Worm (Caenorhabditis elegans): Measurements from ENCODE around the gene K03A1.4.

K03A1.4 gene

ce11 chrX:7279671-7280389 is 18.7 kb downstream of the K03A1.4 start, which contains the start of gene unc-10:
TSS of gene unc-10 (minus strand) at chrX:7280322.
- TF ChIP-seq unc-62 (GFP tag; optimal IDR thresholded peaks at IDR 0.05): no peak

DNA sequence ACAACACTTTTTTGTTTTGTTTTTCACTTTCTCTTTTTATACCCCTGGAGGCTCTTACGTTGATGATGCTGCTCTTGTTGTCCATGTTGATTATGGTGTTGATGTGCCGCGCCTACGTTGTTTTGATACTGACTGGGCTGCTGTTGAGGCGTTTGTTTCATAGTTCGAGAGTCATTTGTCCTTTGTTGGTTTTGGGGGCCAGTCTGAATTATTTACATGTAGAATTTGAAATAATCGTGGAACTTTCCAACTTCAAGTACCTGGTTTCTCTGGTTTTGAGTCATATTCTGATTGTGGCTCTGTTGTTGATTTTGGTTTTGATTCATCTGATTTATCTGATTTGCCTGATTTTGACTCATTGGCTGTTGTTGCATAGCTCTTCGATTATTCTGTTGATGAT is 20.5 kb downstream of the K03A1.4 start:
- TF ChIP-seq unc-62 (GFP tag; optimal IDR thresholded peaks at IDR 0.05): no peak

DNA sequence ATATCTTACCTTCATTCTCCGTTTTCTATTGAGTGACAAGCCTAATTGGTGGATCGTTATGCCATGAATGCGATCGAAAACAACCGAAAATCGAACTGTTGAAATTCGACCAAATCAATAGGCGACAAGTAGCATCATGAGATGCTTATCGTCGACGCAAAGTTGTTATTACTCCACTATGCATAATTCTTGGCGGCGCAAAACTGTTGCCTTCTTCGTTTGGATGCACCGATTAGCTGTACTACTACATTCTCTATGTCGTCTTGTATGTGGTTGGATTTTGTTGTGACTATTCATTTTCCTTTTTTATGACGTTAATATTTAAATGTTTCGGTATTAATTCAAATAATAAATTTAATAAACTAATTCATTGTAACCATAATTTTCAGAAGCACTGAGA is 26.6 kb downstream of the K03A1.4 start, which contains the start of gene F46H5.11:
TSS of gene F46H5.11 (minus strand) at position 101 of the 400 bp plus-strand sequence.
- TF ChIP-seq unc-62 (GFP tag; optimal IDR thresholded peaks at IDR 0.05): no peak

ce11 chrX:7269379-7269778 is 29.2 kb downstream of the K03A1.4 start, which contains the start of gene grd-7:
TSS of gene grd-7 (minus strand) at chrX:7269479.
- TF ChIP-seq unc-62 (GFP tag; optimal IDR thresholded peaks at IDR 0.05): no peak

DNA sequence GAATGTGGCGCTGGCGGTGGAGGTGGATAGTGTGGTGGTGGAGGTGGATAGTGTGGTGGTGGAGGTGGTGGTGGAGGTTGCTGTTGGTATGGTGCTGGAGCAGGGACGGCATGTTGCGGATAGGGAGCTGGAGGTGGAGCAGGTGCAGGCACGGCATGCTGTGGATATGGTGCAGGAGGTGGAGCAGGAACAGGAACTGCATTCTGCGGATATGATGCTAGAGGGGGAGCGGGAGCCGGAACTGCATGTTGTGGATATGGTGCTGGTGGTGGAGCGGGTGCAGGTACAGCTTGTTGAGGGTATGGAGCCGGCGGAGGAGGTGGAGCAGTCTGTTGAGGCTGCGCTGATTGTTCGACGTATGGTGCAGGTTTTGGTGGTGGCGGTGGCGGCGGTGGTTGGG is 29.6 kb downstream of the K03A1.4 start:
- TF ChIP-seq unc-62 (GFP tag; optimal IDR thresholded peaks at IDR 0.05): no peak

ce11 chrX:7265348-7265747 is 33.2 kb downstream of the K03A1.4 start, which contains the start of gene F46H5.2:
TSS of gene F46H5.2 (plus strand) at chrX:7265648.
- no peak for TF ChIP-seq unc-62 (GFP tag; optimal IDR thresholded peaks at IDR 0.05)

DNA sequence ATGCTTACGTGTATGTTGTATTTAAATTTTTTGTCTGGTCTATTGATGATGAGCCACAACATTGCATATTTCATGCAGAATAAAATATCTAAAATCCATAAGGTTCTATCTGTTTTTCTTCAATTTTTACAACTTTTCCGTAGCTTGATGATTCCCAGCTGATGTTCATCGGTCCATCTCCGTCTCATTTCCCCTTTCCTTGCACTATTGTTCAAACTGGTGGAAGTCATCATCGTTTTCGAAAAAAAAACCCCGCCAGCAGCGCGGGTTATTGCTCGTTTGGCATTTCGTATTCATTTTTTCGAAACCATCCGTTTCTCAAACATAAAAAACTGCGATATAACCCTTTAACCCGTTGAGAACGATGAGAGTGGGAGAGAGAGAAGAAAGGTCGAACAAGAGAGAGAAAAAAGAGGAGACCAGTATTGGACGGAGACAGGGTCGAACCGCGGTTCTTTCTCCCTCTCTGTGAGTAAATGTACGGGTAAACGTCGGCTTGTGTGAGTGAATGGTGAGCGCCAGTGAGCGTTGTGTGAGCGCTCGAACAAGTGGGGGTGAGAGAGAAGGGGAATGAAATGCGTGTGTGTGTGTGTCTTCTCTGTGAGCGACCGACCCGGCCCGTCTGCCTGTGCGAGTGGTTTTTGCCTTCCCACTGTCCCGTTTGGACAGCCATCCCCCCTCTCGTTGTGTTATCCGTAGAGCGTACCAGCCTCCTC is 33.8 kb downstream of the K03A1.4 start:
- TF ChIP-seq unc-62 (GFP tag; optimal IDR thresholded peaks at IDR 0.05): no peak

DNA sequence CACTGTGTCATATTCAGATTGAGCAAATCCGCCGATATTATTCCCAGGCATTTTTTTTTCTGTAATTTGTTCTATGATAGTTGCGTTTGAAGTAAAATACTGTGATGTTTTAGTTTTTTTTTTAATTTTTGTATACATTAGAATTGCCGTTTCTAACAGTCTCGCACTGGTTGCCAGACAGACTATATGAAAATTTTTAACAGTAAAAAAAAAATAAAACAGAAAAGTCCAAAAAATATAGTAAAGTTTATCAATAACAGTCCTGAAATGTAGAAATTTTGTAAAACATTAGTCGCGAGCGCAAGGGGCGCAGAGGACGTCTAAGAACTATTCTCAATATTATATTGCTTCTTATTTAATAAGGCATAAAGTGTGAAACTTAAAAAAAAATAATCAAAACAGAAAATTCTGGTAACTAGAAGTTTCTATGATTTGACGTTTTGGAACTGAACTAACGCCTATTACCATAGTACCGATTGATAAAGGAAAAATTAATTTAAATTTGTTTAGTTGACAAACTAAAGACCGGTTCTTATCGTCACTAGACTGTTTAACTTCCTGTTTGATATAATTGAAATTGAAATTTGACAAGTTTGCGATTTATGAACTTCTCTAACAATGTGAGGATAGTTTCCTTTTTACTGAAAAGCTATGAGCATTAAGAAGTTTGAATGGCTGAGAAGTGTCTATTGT is 38.1 kb downstream of the K03A1.4 start, which contains the start of gene lact-1:
TSS of gene lact-1 (minus strand) at position 51 of the 693 bp plus-strand sequence.
- no peak for TF ChIP-seq unc-62 (GFP tag; optimal IDR thresholded peaks at IDR 0.05)

ce11 chrX:7256891-7257290 is 41.7 kb downstream of the K03A1.4 start, which contains the start of gene F46H5.5:
TSS of gene F46H5.5 (minus strand) at chrX:7256991.
- TF ChIP-seq unc-62 (GFP tag; optimal IDR thresholded peaks at IDR 0.05): no peak

- TF ChIP-seq unc-62 (GFP tag; optimal IDR thresholded peaks at IDR 0.05): no peak
Observed at ce11 chrX:7254558-7254957, 44.0 kb downstream of the K03A1.4 start, which contains the start of gene F46H5.4. TSS of gene F46H5.4 (minus strand) at chrX:7254610.
